Worm (Caenorhabditis elegans) whole organism, L3 larva: ENCODE data around the gene str-56.
A peak's percentile ranks its signal among the peaks of the same experiment; 100 is the strongest.

ENCODE experiments used
- R02D3.7 ChIP-seq: fragments of 150-350 bp; optimal IDR thresholded peaks from 2 replicates; lab custom pipeline; 2014; ENCODE audit warnings: missing biosample characterization, missing genetic modification characterization
- ZK546.5 ChIP-seq: sonication (generic microtip); optimal IDR thresholded peaks from 2 replicates; lab custom pipeline; 2017; ENCODE audit warnings: missing biosample characterization, missing genetic modification characterization
- aly-2 ChIP-seq: fragments of 150-350 bp; optimal IDR thresholded peaks from 2 replicates; lab custom pipeline; 2014; ENCODE audit warnings: missing biosample characterization, missing genetic modification characterization
- ama-1 ChIP-seq: fragments of 150-350 bp; optimal IDR thresholded peaks from 2 replicates; lab custom pipeline; 2018
- ceh-16 ChIP-seq: sonication (generic microtip); optimal IDR thresholded peaks from 2 replicates; lab custom pipeline; 2017; ENCODE audit warnings: missing biosample characterization, missing genetic modification characterization
- ceh-28 ChIP-seq: fragments of 150-350 bp; optimal IDR thresholded peaks from 2 replicates; lab custom pipeline; 2014; ENCODE audit warnings: missing biosample characterization, missing genetic modification reagents, missing genetic modification characterization
- ceh-82 ChIP-seq: fragments of 150-350 bp; optimal IDR thresholded peaks from 2 replicates; lab custom pipeline; 2014; ENCODE audit warnings: missing biosample characterization, missing genetic modification characterization
- ceh-9 ChIP-seq: sonication (generic microtip); optimal IDR thresholded peaks from 2 replicates; lab custom pipeline; 2018; ENCODE audit warnings: missing biosample characterization, missing genetic modification characterization
- daf-12 ChIP-seq: fragments of 150-350 bp; optimal IDR thresholded peaks from 2 replicates; lab custom pipeline; 2014; ENCODE audit warnings: missing biosample characterization, missing genetic modification reagents, missing genetic modification characterization
- egl-27 ChIP-seq: sonication (generic microtip); optimal IDR thresholded peaks from 4 replicates; lab custom pipeline; 2017; ENCODE audit warnings: missing biosample characterization, missing genetic modification reagents, missing genetic modification characterization
- egl-5 ChIP-seq: fragments of 150-350 bp; optimal IDR thresholded peaks from 2 replicates; lab custom pipeline; 2017; ENCODE audit warnings: missing biosample characterization, missing genetic modification reagents, missing genetic modification characterization, inconsistent platforms
- elt-1 ChIP-seq: fragments of 150-350 bp; optimal IDR thresholded peaks from 2 replicates; lab custom pipeline; 2014; ENCODE audit warnings: missing biosample characterization, missing genetic modification characterization
- elt-2 ChIP-seq: sonication (generic microtip); optimal IDR thresholded peaks from 2 replicates; lab custom pipeline; 2016; ENCODE audit warnings: missing genetic modification reagents, mild to moderate bottlenecking, missing genetic modification characterization, missing compliant biosample characterization
- elt-3 ChIP-seq, 3 experiments: fragments of 150-350 bp in 1 of 3; sonication (generic microtip) in 2 of 3; optimal IDR thresholded peaks; 2 replicates in 2 of 3; 4 replicates in 1 of 3; lab custom pipeline; 2014 to 2017; ENCODE audit warnings: missing biosample characterization in 3 of 3, missing genetic modification characterization in 3 of 3
- eor-1 ChIP-seq, 2 experiments: fragments of 150-350 bp; optimal IDR thresholded peaks; 2 replicates each; lab custom pipeline; 2014 to 2018; ENCODE audit warnings: missing biosample characterization in 2 of 2, missing genetic modification characterization in 2 of 2
- fkh-10 ChIP-seq: sonication (generic microtip); optimal IDR thresholded peaks from 2 replicates; lab custom pipeline; 2017; ENCODE audit warnings: missing biosample characterization, missing genetic modification reagents, missing genetic modification characterization
- fkh-2 ChIP-seq: fragments of 150-350 bp; optimal IDR thresholded peaks from 2 replicates; lab custom pipeline; 2014; ENCODE audit warnings: missing biosample characterization, missing genetic modification reagents, missing genetic modification characterization
- fos-1 ChIP-seq: fragments of 150-350 bp; optimal IDR thresholded peaks from 2 replicates; lab custom pipeline; 2014; ENCODE audit warnings: missing biosample characterization, missing genetic modification characterization
- hmg-11 ChIP-seq: sonication (generic microtip); optimal IDR thresholded peaks from 2 replicates; lab custom pipeline; 2016; ENCODE audit warnings: missing genetic modification characterization, missing compliant biosample characterization
- jun-1 ChIP-seq: fragments of 150-350 bp; optimal IDR thresholded peaks from 2 replicates; lab custom pipeline; 2014; ENCODE audit warnings: missing biosample characterization, missing genetic modification reagents, missing genetic modification characterization
- lin-15B ChIP-seq: fragments of 150-350 bp; optimal IDR thresholded peaks from 2 replicates; lab custom pipeline; 2014; ENCODE audit warnings: missing biosample characterization, missing genetic modification characterization
- lin-39 ChIP-seq: fragments of 150-350 bp; optimal IDR thresholded peaks from 2 replicates; lab custom pipeline; 2018; ENCODE audit warnings: missing biosample characterization, missing genetic modification reagents, missing genetic modification characterization
- lsy-12 ChIP-seq: sonication (generic microtip); optimal IDR thresholded peaks from 2 replicates; lab custom pipeline; 2016; ENCODE audit warnings: mild to moderate bottlenecking, missing genetic modification characterization, missing compliant biosample characterization
- mdl-1 ChIP-seq: fragments of 150-350 bp; optimal IDR thresholded peaks from 2 replicates; lab custom pipeline; 2014; ENCODE audit warnings: missing biosample characterization, missing genetic modification characterization
- mml-1 ChIP-seq: fragments of 150-350 bp; sonication (generic microtip); optimal IDR thresholded peaks from 3 replicates; lab custom pipeline; 2014; ENCODE audit warnings: missing biosample characterization, missing genetic modification characterization
- nfya-1 ChIP-seq: sonication (generic microtip); optimal IDR thresholded peaks from 2 replicates; lab custom pipeline; 2017; ENCODE audit warnings: missing genetic modification characterization, mild to moderate bottlenecking, missing compliant biosample characterization, antibody characterized with exemption, moderate library complexity; ENCODE audit not compliant: insufficient read depth
- nhr-12 ChIP-seq: fragments of 150-350 bp; optimal IDR thresholded peaks from 2 replicates; lab custom pipeline; 2014; ENCODE audit warnings: missing biosample characterization, missing genetic modification characterization
- nhr-237 ChIP-seq: fragments of 150-350 bp; optimal IDR thresholded peaks from 2 replicates; lab custom pipeline; 2014; ENCODE audit warnings: missing biosample characterization, missing genetic modification characterization
- nhr-25 ChIP-seq: sonication (generic microtip); optimal IDR thresholded peaks from 2 replicates; lab custom pipeline; 2017; ENCODE audit warnings: missing biosample characterization, missing genetic modification characterization
- nhr-28 ChIP-seq: fragments of 150-350 bp; optimal IDR thresholded peaks from 2 replicates; lab custom pipeline; 2014; ENCODE audit warnings: missing biosample characterization, missing genetic modification characterization
- nhr-43 ChIP-seq: sonication (generic microtip); optimal IDR thresholded peaks from 2 replicates; lab custom pipeline; 2016; ENCODE audit warnings: mild to moderate bottlenecking, missing genetic modification characterization, missing compliant biosample characterization; ENCODE audit not compliant: poor library complexity, severe bottlenecking
- nhr-67 ChIP-seq: fragments of 150-350 bp; optimal IDR thresholded peaks from 2 replicates; lab custom pipeline; 2014; ENCODE audit warnings: missing biosample characterization, missing genetic modification characterization
- nhr-76 ChIP-seq: fragments of 150-350 bp; sonication (generic microtip); optimal IDR thresholded peaks from 5 replicates; lab custom pipeline; 2014; ENCODE audit warnings: missing biosample characterization, missing genetic modification characterization
- nhr-77 ChIP-seq: fragments of 150-350 bp; optimal IDR thresholded peaks from 2 replicates; lab custom pipeline; 2014; ENCODE audit warnings: missing biosample characterization, missing genetic modification characterization
- pha-4 ChIP-seq: fragments of 150-350 bp; optimal IDR thresholded peaks from 2 replicates; lab custom pipeline; 2014; ENCODE audit warnings: missing biosample characterization, missing genetic modification reagents, missing genetic modification characterization
- pqm-1 ChIP-seq: fragments of 150-350 bp; optimal IDR thresholded peaks from 2 replicates; lab custom pipeline; 2017; ENCODE audit warnings: missing biosample characterization, missing genetic modification characterization, inconsistent platforms
- sea-2 ChIP-seq: fragments of 150-350 bp; sonication (generic microtip); optimal IDR thresholded peaks from 4 replicates; lab custom pipeline; 2014; ENCODE audit warnings: missing biosample characterization, missing genetic modification reagents, missing genetic modification characterization
- skn-1 ChIP-seq: fragments of 150-350 bp; optimal IDR thresholded peaks from 2 replicates; lab custom pipeline; 2014; ENCODE audit warnings: missing biosample characterization, missing genetic modification characterization
- snpc-4 ChIP-seq: fragments of 150-350 bp; optimal IDR thresholded peaks from 2 replicates; lab custom pipeline; 2014; ENCODE audit warnings: missing biosample characterization, missing genetic modification characterization
- tbx-2 ChIP-seq: sonication (generic microtip); optimal IDR thresholded peaks from 2 replicates; lab custom pipeline; 2016; ENCODE audit warnings: mild to moderate bottlenecking, missing genetic modification characterization, missing compliant biosample characterization
- unc-39 ChIP-seq: sonication (generic microtip); optimal IDR thresholded peaks from 4 replicates; lab custom pipeline; 2017; ENCODE audit warnings: missing biosample characterization, missing genetic modification characterization
- zag-1 ChIP-seq: fragments of 150-350 bp; optimal IDR thresholded peaks from 2 replicates; lab custom pipeline; 2014; ENCODE audit warnings: missing biosample characterization, missing genetic modification characterization
- ztf-11 ChIP-seq: fragments of 150-350 bp; optimal IDR thresholded peaks from 2 replicates; lab custom pipeline; 2014; ENCODE audit warnings: missing biosample characterization, missing genetic modification characterization
- ztf-4 ChIP-seq: fragments of 150-350 bp; optimal IDR thresholded peaks from 2 replicates; lab custom pipeline; 2014; ENCODE audit warnings: missing biosample characterization, missing genetic modification characterization

Gene str-56

DNA sequence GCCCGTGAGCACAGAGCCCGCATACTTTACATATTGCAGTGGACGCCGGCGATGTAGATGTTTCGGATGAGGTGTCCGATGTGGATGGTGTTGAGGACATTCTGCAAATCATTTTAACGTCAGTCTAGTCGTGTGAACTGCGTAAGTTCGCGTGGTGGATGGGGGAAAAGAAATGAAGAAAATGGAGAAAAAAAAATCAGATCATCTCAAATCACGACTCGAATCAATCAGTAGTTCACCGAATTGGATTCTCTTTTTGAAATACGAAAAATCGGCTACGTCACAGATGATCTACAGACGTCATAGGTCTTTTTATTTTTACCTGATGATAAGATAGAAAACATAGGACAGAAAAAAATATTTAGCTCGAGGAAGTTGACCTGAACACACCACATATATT, 3.9 kb downstream of the str-56 start, which contains the start of gene nhr-102:
Gene nhr-102, minus strand, starts transcription at position 101 of the 400 bp plus-strand sequence.
- TF ChIP-seq elt-2 (tag; lab: Kevin White, UChicago) (peak; percentile 25), ztf-11 (tag; lab: Kevin White, UChicago) (no peak)

DNA sequence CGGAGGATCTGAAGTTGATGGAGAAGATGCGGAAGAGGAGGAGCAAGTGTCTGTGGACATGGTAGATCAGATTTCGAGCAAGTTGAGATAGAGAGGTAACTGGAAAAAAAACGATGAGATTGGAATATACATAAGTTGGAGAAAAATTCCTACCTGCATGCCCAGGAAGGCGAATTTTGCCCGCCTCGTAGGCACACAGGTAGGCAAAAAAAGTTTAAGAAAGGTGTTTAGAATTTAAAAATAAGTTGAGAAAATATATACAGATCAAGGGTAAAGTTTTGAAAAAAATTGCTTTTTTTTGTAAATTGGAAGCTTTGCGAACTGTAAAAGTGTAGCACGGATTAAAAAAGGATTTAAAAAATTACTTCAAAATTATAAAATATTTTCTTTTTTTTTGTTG, 7.1 kb downstream of the str-56 start, which contains the start of gene nhr-84:
Gene nhr-84, minus strand, starts transcription at position 101 of the 400 bp plus-strand sequence.
- TF ChIP-seq lin-15B (tag; lab: Kevin White, UChicago) (no peak), snpc-4 (tag; lab: Kevin White, UChicago) (no peak), zag-1 (tag; lab: Kevin White, UChicago) (no peak), nhr-12 (no peak), elt-2 (tag; lab: Kevin White, UChicago) (no peak), aly-2 (tag; lab: Kevin White, UChicago) (no peak), nhr-77 (tag; lab: Kevin White, UChicago) (no peak), jun-1 (tag; lab: Kevin White, UChicago) (no peak), ztf-4 (tag; lab: Kevin White, UChicago) (no peak), nhr-67 (tag; lab: Kevin White, UChicago) (no peak), nhr-28 (tag; lab: Kevin White, UChicago) (no peak), daf-12 (tag; lab: Kevin White, UChicago) (no peak), pqm-1 (no peak), lin-39 (no peak), lsy-12 (tag; lab: Kevin White, UChicago) (no peak), skn-1 (tag; lab: Kevin White, UChicago) (no peak), tbx-2 (tag; lab: Kevin White, UChicago) (no peak)
- TF ChIP-seq, all 47 proteins: peak for 0

DNA sequence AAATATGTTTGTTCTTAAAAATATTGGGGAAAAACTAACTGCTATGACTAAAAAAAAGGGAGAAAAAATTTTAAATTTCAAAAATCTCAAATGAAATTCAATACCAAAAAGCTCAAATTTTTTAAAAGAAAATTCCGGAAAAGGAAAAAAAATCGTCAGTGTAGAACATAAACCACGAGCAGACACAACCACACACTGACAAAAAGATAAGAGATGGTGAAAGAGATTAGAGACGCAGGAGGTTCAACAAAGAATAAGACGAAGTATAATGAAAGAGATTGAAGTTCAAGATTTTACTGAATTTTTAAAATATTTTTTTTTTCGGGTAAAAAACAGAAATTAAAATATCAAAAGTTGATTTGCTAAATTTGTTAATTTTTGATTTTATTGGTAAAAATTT, 7.7 kb downstream of the str-56 start:
- no peak for TF ChIP-seq nhr-77 (tag; lab: Kevin White, UChicago)
- no peak for TF ChIP-seq ZK546.5
- no peak for TF ChIP-seq nhr-12
- TF ChIP-seq R02D3.7 (tag; lab: Kevin White, UChicago): no peak
- TF ChIP-seq pqm-1: peak; percentile 66
- TF ChIP-seq elt-2 (tag; lab: Kevin White, UChicago): peak; percentile 52
- no peak for TF ChIP-seq unc-39
- TF ChIP-seq pha-4: peak; percentile 26
- TF ChIP-seq nhr-237 (tag; lab: Kevin White, UChicago): no peak

DNA sequence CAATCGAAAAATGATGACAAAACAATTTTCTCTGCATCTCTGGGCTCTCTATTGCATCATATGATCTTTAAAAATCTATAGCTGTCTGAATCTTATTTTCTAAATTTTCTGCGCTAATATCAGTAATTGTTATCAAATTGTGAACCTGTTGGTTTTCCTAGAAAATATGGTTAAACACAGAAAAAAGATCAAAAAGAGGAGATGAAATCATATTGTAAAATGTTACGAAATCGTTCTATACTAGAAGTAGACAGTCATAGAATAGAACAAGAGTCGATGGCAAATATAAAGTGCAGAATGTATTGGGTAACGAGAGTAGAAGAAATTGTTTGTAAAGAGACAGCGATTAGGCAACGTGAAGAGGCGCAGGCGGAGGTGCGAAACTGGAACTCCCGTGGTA, 8.3 kb downstream of the str-56 start:
- TF ChIP-seq skn-1 (tag; lab: Kevin White, UChicago): peak; percentile 97
- TF ChIP-seq fkh-10 (GFP tag; lab: Kevin White, UChicago): no peak
- TF ChIP-seq nhr-67 (tag; lab: Kevin White, UChicago): no peak
- TF ChIP-seq ceh-28 (tag; lab: Kevin White, UChicago): peak; percentile 68
- TF ChIP-seq nhr-77 (tag; lab: Kevin White, UChicago): no peak
- TF ChIP-seq nhr-76 (tag; lab: Kevin White, UChicago): no peak
- no peak for TF ChIP-seq fkh-2
- no peak for TF ChIP-seq lin-39
- TF ChIP-seq tbx-2 (tag; lab: Kevin White, UChicago): no peak
- TF ChIP-seq R02D3.7 (tag; lab: Kevin White, UChicago): no peak
- no peak for TF ChIP-seq sea-2
- TF ChIP-seq nhr-28 (tag; lab: Kevin White, UChicago): no peak
- TF ChIP-seq snpc-4 (tag; lab: Kevin White, UChicago): no peak
- peak; percentile 15 for TF ChIP-seq lin-15B (tag; lab: Kevin White, UChicago)
- peak; percentile 84 for TF ChIP-seq pha-4
- no peak for TF ChIP-seq nhr-237 (tag; lab: Kevin White, UChicago)
- no peak for TF ChIP-seq eor-1 (tag; optimal IDR thresholded peaks at IDR 0.05; lab: Kevin White, UChicago)
- TF ChIP-seq egl-27 (tag; lab: Kevin White, UChicago): peak; percentile 63
- no peak for TF ChIP-seq zag-1 (tag; lab: Kevin White, UChicago)
- TF ChIP-seq mdl-1: no peak
- TF ChIP-seq egl-5 (tag; lab: Kevin White, UChicago): no peak
- TF ChIP-seq nhr-25 (tag; lab: Kevin White, UChicago): peak; percentile 36
- no peak for TF ChIP-seq ztf-11 (tag; lab: Kevin White, UChicago)
- peak; percentile 34 for TF ChIP-seq hmg-11 (tag; lab: Kevin White, UChicago)
- TF ChIP-seq elt-3 (tag; optimal IDR thresholded peaks at IDR 0.05; lab: Kevin White, UChicago): peak in 1 of 3 experiments; percentile 8
- TF ChIP-seq ceh-82 (tag; lab: Kevin White, UChicago): no peak
- TF ChIP-seq ceh-9 (tag; lab: Kevin White, UChicago): no peak
- no peak for TF ChIP-seq fos-1
- peak; percentile 18 for TF ChIP-seq nfya-1 (tag; lab: Kevin White, UChicago)
- TF ChIP-seq ztf-4 (tag; lab: Kevin White, UChicago): no peak
- peak; percentile 62 for TF ChIP-seq pqm-1
- TF ChIP-seq jun-1 (tag; lab: Kevin White, UChicago): peak; percentile 69
- TF ChIP-seq aly-2 (tag; lab: Kevin White, UChicago): no peak
- TF ChIP-seq elt-1 (tag; lab: Kevin White, UChicago): no peak
- TF ChIP-seq ZK546.5: no peak
- no peak for TF ChIP-seq ceh-16
- no peak for TF ChIP-seq ama-1
- no peak for TF ChIP-seq nhr-43 (tag; lab: Kevin White, UChicago)
- TF ChIP-seq mml-1 (tag; lab: Kevin White, UChicago): no peak
- peak; percentile 76 for TF ChIP-seq elt-2 (tag; lab: Kevin White, UChicago)
- no peak for TF ChIP-seq unc-39
- no peak for TF ChIP-seq lsy-12 (tag; lab: Kevin White, UChicago)
- TF ChIP-seq daf-12 (tag; lab: Kevin White, UChicago): no peak
